Fruit fly (Drosophila melanogaster): ENCODE results near the gene Prat2.
A peak's percentile ranks its signal among the peaks of the same experiment; 100 is the strongest.

Prat2 gene

DNA sequence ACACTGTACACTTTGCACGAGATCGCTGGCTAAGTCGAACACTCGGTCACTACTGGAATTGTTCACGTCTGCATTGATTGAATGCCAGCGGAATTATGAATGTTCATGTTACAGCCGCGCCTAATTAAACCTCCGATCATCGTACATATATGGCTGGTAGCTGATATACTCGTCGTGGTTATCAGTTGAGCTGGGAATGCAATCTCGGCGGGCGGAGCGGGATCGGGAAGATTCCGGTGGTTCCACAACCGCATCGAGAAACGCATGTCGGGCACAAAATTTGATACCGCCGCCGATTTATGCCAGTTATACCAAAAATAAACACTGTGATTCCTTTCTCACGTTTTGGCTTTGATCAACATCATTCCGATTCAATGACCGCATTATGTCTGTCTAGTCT is at the start of gene Prat2:
Prat2 (minus strand) TSS at position 101 of the 400 bp plus-strand sequence.
- TF ChIP-seq vri (GFP tag; optimal IDR thresholded peaks at IDR 0.05) (no peak), fd59A (GFP tag; optimal IDR thresholded peaks at IDR 0.05) (no peak), Eip93F (GFP tag; optimal IDR thresholded peaks at IDR 0.05) (no peak), eg (GFP tag; IDR thresholded peaks at IDR 0.05) (no peak), CG8319 (GFP tag; optimal IDR thresholded peaks at IDR 0.05) (no peak), CG10669 (GFP tag; optimal IDR thresholded peaks at IDR 0.05) (no peak), CG6792 (GFP tag; optimal IDR thresholded peaks at IDR 0.05) (no peak), esn (GFP tag; optimal IDR thresholded peaks at IDR 0.05) (no peak)

DNA sequence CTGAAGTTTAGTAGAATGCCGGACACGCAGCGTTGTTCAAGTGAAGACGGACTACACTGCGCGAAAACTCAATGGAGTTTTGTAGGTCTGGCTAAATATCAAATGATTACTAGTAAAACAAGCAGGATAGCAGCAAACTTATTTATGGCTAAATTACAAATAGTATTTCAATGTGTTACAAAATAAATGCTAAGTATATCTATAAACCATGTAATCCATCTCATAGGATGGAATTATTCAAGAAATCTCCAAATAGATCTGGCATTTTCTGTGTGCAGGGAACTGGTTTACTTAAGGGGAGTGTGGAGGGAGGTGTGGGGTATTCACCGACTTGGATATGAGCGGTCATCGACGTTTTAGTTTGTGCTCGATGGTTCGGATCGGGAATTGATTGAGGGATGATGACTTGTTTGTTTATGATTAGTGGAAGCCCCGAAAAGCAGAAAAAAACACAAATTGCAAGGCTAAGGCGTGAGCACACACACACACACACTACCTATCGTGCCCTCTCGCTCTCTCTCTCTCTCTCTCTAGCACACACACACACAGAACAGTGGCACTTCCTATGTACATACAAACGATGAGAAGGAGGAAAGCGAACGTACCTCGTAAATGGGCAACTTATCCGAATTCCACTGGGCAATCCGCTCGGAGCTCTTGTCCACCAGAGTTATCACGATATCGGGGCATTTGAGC is 49.3 kb upstream of the Prat2 start:
- TF ChIP-seq CG8319 (GFP tag; optimal IDR thresholded peaks at IDR 0.05) (peak; percentile 35), CG11762 (GFP tag; optimal IDR thresholded peaks at IDR 0.05; ENCODE audit: insufficient read depth) (peak; percentile 63), CG31627 (GFP tag; optimal IDR thresholded peaks at IDR 0.05) (peak; percentile 61), CG16779 (tag; optimal IDR thresholded peaks at IDR 0.05) (peak; percentile 30), fkh (GFP tag; optimal IDR thresholded peaks at IDR 0.05) (peak; percentile 58), CG6808 (GFP tag; optimal IDR thresholded peaks at IDR 0.05) (peak; percentile 82), OdsH (GFP tag; optimal IDR thresholded peaks at IDR 0.05) (peak; percentile 83), CG7368 (GFP tag; optimal IDR thresholded peaks at IDR 0.05) (peak; percentile 57), CG11902 (GFP tag; optimal IDR thresholded peaks at IDR 0.05) (no peak), svp (GFP tag) (no peak), CG3032 (tag; optimal IDR thresholded peaks at IDR 0.05) (peak; percentile 80), Ets96B (tag; optimal IDR thresholded peaks at IDR 0.05) (peak; percentile 86), fd59A (GFP tag; optimal IDR thresholded peaks at IDR 0.05) (peak; percentile 82), dac (GFP tag; optimal IDR thresholded peaks at IDR 0.05) (peak; percentile 66), Sox14 (GFP tag; optimal IDR thresholded peaks at IDR 0.05) (peak; percentile 82), Smox (GFP tag; optimal IDR thresholded peaks at IDR 0.05) (peak; percentile 60), Hr38 (GFP tag; optimal IDR thresholded peaks at IDR 0.05) (no peak), CG10669 (GFP tag; optimal IDR thresholded peaks at IDR 0.05) (peak; percentile 86), CG6276 (GFP tag; optimal IDR thresholded peaks at IDR 0.05) (peak; percentile 81), Sox102F (GFP tag; optimal IDR thresholded peaks at IDR 0.05) (peak; percentile 73), Hr39 (GFP tag; optimal IDR thresholded peaks at IDR 0.05) (peak; percentile 62), salr (GFP tag; optimal IDR thresholded peaks at IDR 0.05) (peak; percentile 65 to 67), CG8632 (GFP tag; optimal IDR thresholded peaks at IDR 0.05) (peak; percentile 78), dsx (GFP tag; optimal IDR thresholded peaks at IDR 0.05; ENCODE audit: poor library complexity, severe bottlenecking) (peak; percentile 80), vri (GFP tag; optimal IDR thresholded peaks at IDR 0.05) (peak; percentile 59), Eip93F (GFP tag; optimal IDR thresholded peaks at IDR 0.05) (no peak), Met (GFP tag; optimal IDR thresholded peaks at IDR 0.05) (peak; percentile 78), Gug (GFP tag; IDR thresholded peaks at IDR 0.05) (peak; percentile 38; the same call in 1 of the 2 replicates), achi (GFP tag; optimal IDR thresholded peaks at IDR 0.05) (peak; percentile 81), CG4318 (GFP tag; optimal IDR thresholded peaks at IDR 0.05) (peak; percentile 64), CG6792 (GFP tag; optimal IDR thresholded peaks at IDR 0.05) (peak; percentile 70), ss (GFP tag; optimal IDR thresholded peaks at IDR 0.05) (peak; percentile 77 to 89), Hr4 (GFP tag; optimal IDR thresholded peaks at IDR 0.05) (peak; percentile 84), CG3919 (GFP tag; optimal IDR thresholded peaks at IDR 0.05) (peak; percentile 75), esn (GFP tag; optimal IDR thresholded peaks at IDR 0.05) (peak; percentile 70), CG10631 (GFP tag; optimal IDR thresholded peaks at IDR 0.05) (peak; percentile 80), topi (GFP tag; optimal IDR thresholded peaks at IDR 0.05) (peak; percentile 61), CG6163 (GFP tag; IDR thresholded peaks at IDR 0.05) (peak; percentile 69), CG15336 (GFP tag; IDR thresholded peaks at IDR 0.05) (peak; percentile 83), Sox15 (GFP tag; optimal IDR thresholded peaks at IDR 0.05) (peak; percentile 59), net (GFP tag; optimal IDR thresholded peaks at IDR 0.05) (peak; percentile 83), Eip75B (GFP tag; optimal IDR thresholded peaks at IDR 0.05) (peak; percentile 73), eg (GFP tag; IDR thresholded peaks at IDR 0.05) (peak; percentile 59), CG34406 (GFP tag; optimal IDR thresholded peaks at IDR 0.05) (peak; percentile 68), Ets21C (GFP tag; optimal IDR thresholded peaks at IDR 0.05) (peak; percentile 26), CG32006 (GFP tag; optimal IDR thresholded peaks at IDR 0.05) (peak; percentile 87), pdm3 (GFP tag; optimal IDR thresholded peaks at IDR 0.05) (peak; percentile 84)
